Worm (Caenorhabditis elegans) whole organism, early embryonic: ENCODE measurements around the gene B0252.5.
"Not testable (repeated sequence)": the region's sequence is repeated elsewhere in the genome, so short reads cannot be mapped to it uniquely, and the experiment has no call there.

Source experiments
- ama-1 ChIP-seq: fragments of 150-350 bp; optimal IDR thresholded peaks from 2 replicates; lab custom pipeline; 2014
- ets-7 ChIP-seq: sonication (generic microtip); optimal IDR thresholded peaks from 2 replicates; lab custom pipeline; 2016; ENCODE audit warnings: missing genotype, missing genetic modification characterization, missing compliant biosample characterization
- flt-1 ChIP-seq: fragments of 200-800 bp; sonication (Bioruptor generic); IDR thresholded peaks from 2 replicates; pipeline ENCODE4 v1.3.6; 2022; ENCODE audit warnings: missing genetic modification characterization, missing compliant biosample characterization
- tbx-37 ChIP-seq: fragments of 200-800 bp; sonication (Bioruptor generic); conservative IDR thresholded peaks from 2 replicates; pipeline ENCODE4 v1.3.6; 2022; ENCODE audit warnings: missing genetic modification reagents, missing genetic modification characterization, missing compliant biosample characterization
- tra-4 ChIP-seq: sonication (generic microtip); optimal IDR thresholded peaks from 2 replicates; lab custom pipeline; 2017; ENCODE audit warnings: missing genetic modification characterization, missing compliant biosample characterization

DNA sequence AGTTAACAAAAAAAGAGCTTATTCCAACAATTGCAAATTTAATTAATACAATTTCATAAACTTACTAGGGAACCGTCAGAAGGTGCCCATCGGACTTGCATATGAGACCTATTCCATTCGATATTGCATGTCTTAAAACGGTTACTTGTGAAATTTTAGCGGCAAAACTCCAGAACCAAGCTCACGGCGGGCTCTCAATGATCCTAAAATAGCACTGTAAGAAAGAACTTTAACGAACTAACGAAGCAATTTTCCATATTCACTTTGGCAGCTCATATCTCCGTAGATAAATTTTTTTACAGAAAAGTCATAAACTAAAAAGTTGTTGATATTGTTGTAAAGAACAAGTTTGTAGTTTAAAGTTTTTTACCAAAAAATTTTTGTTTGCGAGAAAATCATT is 11.0 kb downstream of the B0252.5 start, which contains the start of gene B0252.3:
- TF ChIP-seq tra-4 (tag; lab: Kevin White, UChicago); ets-7; flt-1 (GFP tag; lab: Robert Waterston, UW); ama-1; tbx-37: not testable (repeated sequence)
